Worm (Caenorhabditis elegans): ENCODE measurements around the gene C15H9.5.

ce11 chrX:6109288-6109770 lies 16.2 kb downstream of the C15H9.5 start, which contains the start of gene kynu-1:
- TF ChIP-seq lsy-2 (tag; optimal IDR thresholded peaks at IDR 0.05) (no peak), lin-13 (tag; optimal IDR thresholded peaks at IDR 0.05) (no peak), nhr-12 (tag; optimal IDR thresholded peaks at IDR 0.05) (no peak), hlh-1 (tag; optimal IDR thresholded peaks at IDR 0.05) (no peak), pha-4 (tag; optimal IDR thresholded peaks at IDR 0.05) (no peak), sptf-1 (tag; optimal IDR thresholded peaks at IDR 0.05) (no peak), ceh-83 (GFP tag; optimal IDR thresholded peaks at IDR 0.05) (no peak), mls-2 (tag; optimal IDR thresholded peaks at IDR 0.05) (no peak), mep-1 (tag; optimal IDR thresholded peaks at IDR 0.05) (no peak), cnd-1 (tag; optimal IDR thresholded peaks at IDR 0.05) (no peak), nhr-76 (tag; optimal IDR thresholded peaks at IDR 0.05) (no peak)

Data from whole organism, mixed stage, embryonic.